Worm (Caenorhabditis elegans) whole organism, L4 larva: ENCODE data around the gene cah-3.

Source experiments
- F26F4.8 ChIP-seq: fragments of 200-800 bp; sonication (Bioruptor generic); conservative IDR thresholded peaks from 2 replicates; pipeline ENCODE4 v1.3.6; 2022; ENCODE audit warnings: missing genetic modification characterization, missing compliant biosample characterization
- F37D6.2 ChIP-seq: sonication (generic microtip); optimal IDR thresholded peaks from 2 replicates; lab custom pipeline; 2016; ENCODE audit warnings: mild to moderate bottlenecking, missing genetic modification characterization, missing compliant biosample characterization
- F49E8.2 ChIP-seq: sonication (generic microtip); optimal IDR thresholded peaks from 2 replicates; lab custom pipeline; 2016; ENCODE audit warnings: missing compliant biosample characterization, mild to moderate bottlenecking, missing genetic modification characterization, borderline replicate concordance
- T20F7.1 ChIP-seq: fragments of 200-800 bp; sonication (Bioruptor generic); optimal IDR thresholded peaks from 2 replicates; lab custom pipeline; 2018; ENCODE audit warnings: mild to moderate bottlenecking, missing genetic modification characterization, missing compliant biosample characterization
- T26A8.4 ChIP-seq: fragments of 200-800 bp; sonication (Bioruptor generic); IDR thresholded peaks from 2 replicates; pipeline ENCODE4 v1.3.6; 2022; ENCODE audit warnings: missing genetic modification characterization, missing compliant biosample characterization
- aly-2 ChIP-seq: sonication (generic microtip); optimal IDR thresholded peaks from 2 replicates; lab custom pipeline; 2018; ENCODE audit warnings: missing biosample characterization, missing genetic modification characterization
- arid-1 ChIP-seq: fragments of 200-800 bp; sonication (Bioruptor generic); conservative IDR thresholded peaks from 2 replicates; pipeline ENCODE4 v1.3.6; 2022; ENCODE audit warnings: missing genetic modification reagents, missing genetic modification characterization, missing compliant biosample characterization
- ceh-28 ChIP-seq: fragments of 150-350 bp; optimal IDR thresholded peaks from 2 replicates; lab custom pipeline; 2014; ENCODE audit warnings: missing biosample characterization, missing genetic modification reagents, missing genetic modification characterization
- ceh-62 ChIP-seq: sonication (generic microtip); optimal IDR thresholded peaks from 2 replicates; lab custom pipeline; 2017; ENCODE audit warnings: missing biosample characterization, missing genetic modification characterization
- ceh-82 ChIP-seq: sonication (generic microtip); optimal IDR thresholded peaks from 2 replicates; lab custom pipeline; 2017; ENCODE audit warnings: missing biosample characterization, missing genetic modification characterization
- ces-1 ChIP-seq: fragments of 150-350 bp; sonication (generic microtip); optimal IDR thresholded peaks from 4 replicates; lab custom pipeline; 2014; ENCODE audit warnings: missing biosample characterization, missing genetic modification reagents, missing genetic modification characterization
- daf-16 ChIP-seq, 3 experiments: sonication (generic microtip); optimal IDR thresholded peaks; 2 replicates each; lab custom pipeline; 2016 to 2017; ENCODE audit warnings: missing genetic modification characterization in 3 of 3, missing genetic modification reagents in 3 of 3, mild to moderate bottlenecking in 2 of 3, missing compliant biosample characterization in 2 of 3, missing biosample characterization in 1 of 3, moderate library complexity in 1 of 3
- daf-19 ChIP-seq: fragments of 200-800 bp; sonication (Bioruptor generic); conservative IDR thresholded peaks from 2 replicates; pipeline ENCODE4 v1.3.6; 2022; ENCODE audit warnings: missing genetic modification characterization, missing compliant biosample characterization
- daf-8 ChIP-seq: fragments of 200-800 bp; sonication (Bioruptor generic); IDR thresholded peaks from 2 replicates; pipeline ENCODE4 v1.3.6; 2022; ENCODE audit warnings: missing genetic modification characterization, missing compliant biosample characterization
- duxl-1 ChIP-seq: sonication (generic microtip); optimal IDR thresholded peaks from 2 replicates; lab custom pipeline; 2016; ENCODE audit warnings: mild to moderate bottlenecking, missing genetic modification characterization, moderate library complexity, missing compliant biosample characterization; ENCODE audit not compliant: poor library complexity
- dve-1 ChIP-seq: sonication (generic microtip); optimal IDR thresholded peaks from 2 replicates; lab custom pipeline; 2017; ENCODE audit warnings: antibody characterized with exemption, mild to moderate bottlenecking, missing genetic modification characterization, missing compliant biosample characterization; ENCODE audit not compliant: insufficient read depth
- egl-43 ChIP-seq: fragments of 200-800 bp; sonication (Bioruptor generic); IDR thresholded peaks from 2 replicates; pipeline ENCODE4 v1.3.6; 2022; ENCODE audit warnings: missing genetic modification reagents, missing genetic modification characterization, missing compliant biosample characterization
- hif-1 ChIP-seq, 2 experiments: sonication (generic microtip); optimal IDR thresholded peaks; 2 replicates each; lab custom pipeline; 2016 to 2017; ENCODE audit warnings: missing compliant biosample characterization in 2 of 2, missing genetic modification characterization in 2 of 2, missing genetic modification reagents in 2 of 2, missing genotype in 2 of 2, mild to moderate bottlenecking in 1 of 2
- hlh-11 ChIP-seq: fragments of 200-800 bp; sonication (Bioruptor generic); optimal IDR thresholded peaks from 2 replicates; lab custom pipeline; 2018; ENCODE audit warnings: mild to moderate bottlenecking, missing genetic modification characterization, missing compliant biosample characterization
- hlh-30 ChIP-seq: sonication (generic microtip); optimal IDR thresholded peaks from 2 replicates; lab custom pipeline; 2017; ENCODE audit warnings: antibody characterized with exemption, mild to moderate bottlenecking, missing genetic modification characterization, missing compliant biosample characterization; ENCODE audit not compliant: insufficient read depth
- lim-7 ChIP-seq: fragments of 200-800 bp; sonication (Bioruptor generic); IDR thresholded peaks from 2 replicates; pipeline ENCODE4 v1.3.6; 2022; ENCODE audit warnings: missing genetic modification characterization, missing compliant biosample characterization
- lin-13 ChIP-seq: fragments of 150-350 bp; optimal IDR thresholded peaks from 2 replicates; lab custom pipeline; 2014; ENCODE audit warnings: missing biosample characterization, missing genetic modification reagents, missing genetic modification characterization
- lir-3 ChIP-seq: sonication (generic microtip); optimal IDR thresholded peaks from 2 replicates; lab custom pipeline; 2016; ENCODE audit warnings: mild to moderate bottlenecking, missing genetic modification characterization, missing compliant biosample characterization
- mdl-1 ChIP-seq, 2 experiments: fragments of 150-350 bp in 1 of 2; sonication (generic microtip) in 1 of 2; optimal IDR thresholded peaks; 2 replicates each; lab custom pipeline; 2014 to 2017; ENCODE audit warnings: missing biosample characterization in 2 of 2, missing genetic modification characterization in 2 of 2
- mdt-29 ChIP-seq: fragments of 200-800 bp; sonication (Bioruptor generic); IDR thresholded peaks from 2 replicates; pipeline ENCODE4 v1.3.6; 2022; ENCODE audit warnings: missing genetic modification reagents, missing genetic modification characterization, missing compliant biosample characterization
- mep-1 ChIP-seq: fragments of 150-350 bp; sonication (generic microtip); optimal IDR thresholded peaks from 3 replicates; lab custom pipeline; 2014; ENCODE audit warnings: missing biosample characterization, missing genetic modification characterization
- mes-2 ChIP-seq: sonication (generic microtip); optimal IDR thresholded peaks from 2 replicates; lab custom pipeline; 2016; ENCODE audit warnings: missing genotype, mild to moderate bottlenecking, missing genetic modification characterization, missing compliant biosample characterization; ENCODE audit not compliant: poor library complexity, severe bottlenecking
- nhr-10 ChIP-seq: fragments of 150-350 bp; optimal IDR thresholded peaks from 2 replicates; lab custom pipeline; 2014; ENCODE audit warnings: missing biosample characterization, missing genetic modification characterization
- nhr-11 ChIP-seq: fragments of 150-350 bp; optimal IDR thresholded peaks from 2 replicates; lab custom pipeline; 2014; ENCODE audit warnings: missing biosample characterization, missing genetic modification characterization
- nhr-28 ChIP-seq: fragments of 150-350 bp; optimal IDR thresholded peaks from 2 replicates; lab custom pipeline; 2014; ENCODE audit warnings: missing biosample characterization, missing genetic modification characterization
- nhr-48 ChIP-seq: sonication (generic microtip); optimal IDR thresholded peaks from 2 replicates; lab custom pipeline; 2016; ENCODE audit warnings: mild to moderate bottlenecking, missing genetic modification characterization, missing compliant biosample characterization
- nhr-76 ChIP-seq: fragments of 150-350 bp; optimal IDR thresholded peaks from 2 replicates; lab custom pipeline; 2014; ENCODE audit warnings: missing biosample characterization, missing genetic modification characterization
- pha-4 ChIP-seq, 2 experiments: fragments of 150-350 bp in 1 of 2; fragments of 200-800 bp in 1 of 2; sonication (Bioruptor generic) in 1 of 2; IDR thresholded peaks in 1 of 2; optimal IDR thresholded peaks in 1 of 2; 2 replicates each; pipeline versions ENCODE4 v1.3.6 to Lab custom; 2014 to 2022; ENCODE audit warnings: missing genetic modification characterization in 2 of 2, missing genetic modification reagents in 2 of 2, missing biosample characterization in 1 of 2, missing compliant biosample characterization in 1 of 2
- rbr-2 ChIP-seq: sonication (generic microtip); optimal IDR thresholded peaks from 2 replicates; lab custom pipeline; 2016; ENCODE audit warnings: missing genotype, missing genetic modification characterization, missing compliant biosample characterization
- saeg-2 ChIP-seq: fragments of 200-800 bp; sonication (Bioruptor generic); IDR thresholded peaks from 2 replicates; pipeline ENCODE4 v1.3.6; 2022; ENCODE audit warnings: missing genetic modification reagents, missing genetic modification characterization, missing compliant biosample characterization
- sdz-12 ChIP-seq: fragments of 200-800 bp; sonication (Bioruptor generic); optimal IDR thresholded peaks from 2 replicates; lab custom pipeline; 2018; ENCODE audit warnings: mild to moderate bottlenecking, missing genetic modification characterization, missing compliant biosample characterization
- set-16 ChIP-seq: fragments of 200-800 bp; sonication (Bioruptor generic); IDR thresholded peaks from 2 replicates; pipeline ENCODE4 v1.3.6; 2022; ENCODE audit warnings: missing genetic modification reagents, missing genetic modification characterization, missing compliant biosample characterization
- spr-3 ChIP-seq: fragments of 200-800 bp; sonication (Bioruptor generic); optimal IDR thresholded peaks from 2 replicates; lab custom pipeline; 2018; ENCODE audit warnings: mild to moderate bottlenecking, missing genetic modification characterization, missing compliant biosample characterization
- tag-97 ChIP-seq: fragments of 200-800 bp; sonication (Bioruptor generic); IDR thresholded peaks from 2 replicates; pipeline ENCODE4 v1.3.6; 2022; ENCODE audit warnings: missing genetic modification characterization, missing compliant biosample characterization
- tra-1 ChIP-seq: fragments of 200-800 bp; sonication (Bioruptor generic); IDR thresholded peaks from 2 replicates; pipeline ENCODE4 v1.3.6; 2022; ENCODE audit warnings: missing genetic modification reagents, missing genetic modification characterization, missing compliant biosample characterization
- unc-39 ChIP-seq: sonication (generic microtip); optimal IDR thresholded peaks from 2 replicates; lab custom pipeline; 2017; ENCODE audit warnings: missing biosample characterization, missing genetic modification characterization
- unc-62 ChIP-seq, 3 experiments: fragments of 150-350 bp in 1 of 3; sonication (generic microtip); optimal IDR thresholded peaks in 2 of 3; peaks in 1 of 3; 1 replicate in 1 of 3; 2 replicates in 2 of 3; lab custom pipeline; 2014 to 2017; ENCODE audit warnings: missing biosample characterization in 3 of 3, missing genetic modification characterization in 3 of 3, missing genetic modification reagents in 3 of 3, missing genotype in 1 of 3
- zip-11 ChIP-seq: fragments of 200-800 bp; sonication (Bioruptor generic); IDR thresholded peaks from 2 replicates; pipeline ENCODE4 v1.3.6; 2022; ENCODE audit warnings: missing genetic modification characterization, missing compliant biosample characterization

cah-3 gene

DNA sequence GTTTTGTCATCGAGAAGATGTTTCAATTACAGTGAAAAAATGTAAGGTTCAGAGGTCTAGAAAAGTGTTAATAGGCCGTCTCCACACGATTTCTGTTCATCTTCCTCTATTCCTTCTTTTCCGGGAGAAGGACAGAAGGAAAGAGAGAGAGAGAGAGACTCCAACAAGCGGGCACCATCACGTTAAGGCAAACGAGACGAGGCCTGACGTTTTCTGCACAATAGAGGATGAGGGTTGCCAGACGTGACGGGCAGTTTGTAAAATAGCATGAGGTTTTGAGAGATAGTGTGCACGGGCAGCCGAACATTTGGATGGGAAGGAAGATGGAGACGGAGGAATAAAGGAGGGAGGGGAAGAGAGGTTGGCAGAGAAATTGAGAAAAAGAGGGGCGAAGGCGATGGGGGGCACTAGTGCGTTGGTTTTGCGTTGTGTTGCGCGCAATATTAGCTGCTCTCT, 41.5 kb upstream of the cah-3 start, which contains the start of gene twf-2 (continued):
- TF ChIP-seq unc-39: no peak
- no peak for TF ChIP-seq zip-11 (GFP tag; lab: Robert Waterston, UW)
- no peak for TF ChIP-seq lim-7 (GFP tag; lab: Robert Waterston, UW)
- no peak; the same call in 1 of the 2 replicates for TF ChIP-seq arid-1 (GFP tag; lab: Robert Waterston, UW)
- TF ChIP-seq spr-3 (GFP tag; lab: Kevin White, UChicago): no peak
- peak; percentile 88 for TF ChIP-seq mep-1
- peak; percentile 26 for TF ChIP-seq lin-13 (GFP tag; lab: Kevin White, UChicago)
- TF ChIP-seq duxl-1 (tag; lab: Kevin White, UChicago): no peak
- TF ChIP-seq nhr-76: no peak
- TF ChIP-seq nhr-28: peak; percentile 53
- TF ChIP-seq ceh-82 (tag; lab: Kevin White, UChicago): no peak
- TF ChIP-seq dve-1 (tag; lab: Kevin White, UChicago): peak; percentile 78
- TF ChIP-seq daf-8: no peak
- TF ChIP-seq unc-62 (GFP tag; optimal IDR thresholded peaks at IDR 0.05 in 1 of 2; lab: Kevin White, UChicago): peak in 1 of 2 experiments; percentile 98
- TF ChIP-seq unc-62 (tag; optimal IDR thresholded peaks at IDR 0.05; lab: Kevin White, UChicago): no peak
- TF ChIP-seq hif-1 (tag; optimal IDR thresholded peaks at IDR 0.05; lab: Kevin White, UChicago): peak; percentile 1 to 71
- TF ChIP-seq F37D6.2 (tag; lab: Kevin White, UChicago): peak; percentile 47
- TF ChIP-seq lir-3: no peak
- no peak for TF ChIP-seq nhr-10 (tag; lab: Kevin White, UChicago)
- no peak for TF ChIP-seq ces-1 (GFP tag; lab: Kevin White, UChicago)
- TF ChIP-seq hlh-30 (tag; lab: Kevin White, UChicago): peak; percentile 90
- TF ChIP-seq daf-16 (GFP tag; optimal IDR thresholded peaks at IDR 0.05; lab: Kevin White, UChicago): peak; percentile 26 to 55
- peak; percentile 31 for TF ChIP-seq daf-16 (tag; optimal IDR thresholded peaks at IDR 0.05; lab: Kevin White, UChicago)
- no peak for TF ChIP-seq F26F4.8
- TF ChIP-seq aly-2 (tag; lab: Kevin White, UChicago): no peak
- peak; percentile 60 for TF ChIP-seq nhr-11 (tag; lab: Kevin White, UChicago)
- TF ChIP-seq F49E8.2 (tag; lab: Kevin White, UChicago): no peak
- peak; percentile 68 to 89 for TF ChIP-seq mdl-1 (tag; optimal IDR thresholded peaks at IDR 0.05; lab: Kevin White, UChicago)
- TF ChIP-seq T20F7.1: no peak
- no peak for TF ChIP-seq ceh-62
- TF ChIP-seq egl-43 (GFP tag; lab: Robert Waterston, UW): peak; percentile 83
- no peak for TF ChIP-seq tra-1 (GFP tag; lab: Robert Waterston, UW)
- TF ChIP-seq mdt-29 (GFP tag; lab: Robert Waterston, UW): no peak
- peak; percentile 92 for TF ChIP-seq hlh-11
- TF ChIP-seq T26A8.4: no peak; the same call in 1 of the 2 replicates
- TF ChIP-seq sdz-12 (GFP tag; lab: Kevin White, UChicago): no peak
- peak; percentile 84 for TF ChIP-seq rbr-2
- peak; percentile 62 for TF ChIP-seq nhr-48 (tag; lab: Kevin White, UChicago)
- peak; percentile 66 for TF ChIP-seq pha-4 (GFP tag; IDR thresholded peaks at IDR 0.05; lab: Robert Waterston, UW)
- peak; percentile 32 for TF ChIP-seq pha-4 (tag; optimal IDR thresholded peaks at IDR 0.05; lab: Kevin White, UChicago)
- no peak for TF ChIP-seq saeg-2
- TF ChIP-seq mes-2: peak; percentile 77
- TF ChIP-seq daf-19 (GFP tag; lab: Robert Waterston, UW): no peak

DNA sequence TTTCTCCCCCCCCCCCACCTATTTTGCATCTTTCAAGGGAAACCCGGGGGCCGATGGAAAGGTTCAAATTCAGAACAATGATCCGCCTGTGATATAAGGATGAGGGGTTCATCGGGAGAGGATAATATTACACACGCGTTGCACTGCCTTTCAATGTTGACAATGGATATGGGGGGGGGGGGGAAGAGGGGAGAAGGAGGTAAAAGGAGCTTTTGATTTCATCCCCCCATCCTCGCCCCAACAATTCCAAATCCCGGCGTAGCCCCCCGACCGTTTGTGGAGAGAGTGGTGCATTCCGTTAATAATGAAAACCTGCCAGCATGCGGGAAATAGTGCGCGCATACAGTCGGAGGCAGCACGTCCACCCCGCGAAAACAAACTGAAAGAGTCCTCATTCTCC, 40.2 kb upstream of the cah-3 start:
- TF ChIP-seq sdz-12 (GFP tag; lab: Kevin White, UChicago) (no peak), ces-1 (GFP tag; lab: Kevin White, UChicago) (no peak), ceh-28 (no peak), set-16 (GFP tag; lab: Robert Waterston, UW) (peak; percentile 47), tag-97 (GFP tag; lab: Robert Waterston, UW) (no peak), nhr-11 (tag; lab: Kevin White, UChicago) (no peak), ceh-62 (no peak), egl-43 (GFP tag; lab: Robert Waterston, UW) (peak; percentile 40; the same call in 1 of the 2 replicates)
